Worm (Caenorhabditis elegans): Measurements from ENCODE around the gene F37C12.14.

DNA sequence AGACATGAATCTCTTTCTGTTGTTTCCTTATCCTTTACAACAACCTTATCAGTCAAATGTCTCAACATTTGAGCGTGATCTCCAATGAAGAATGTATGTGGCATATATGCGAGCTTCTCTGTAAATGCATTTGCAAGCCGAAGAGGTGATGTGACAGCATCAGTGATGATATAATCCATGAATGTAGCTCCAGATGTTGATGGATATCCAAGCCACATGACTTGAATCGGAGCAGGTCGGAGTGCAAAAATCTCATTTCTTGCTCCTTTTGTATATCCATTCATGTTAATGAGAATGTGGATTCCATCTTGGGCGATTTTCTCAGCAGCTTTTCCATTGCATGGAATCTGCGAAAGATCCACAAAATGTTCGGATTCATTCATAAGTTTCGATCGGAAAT lies 37.2 kb downstream of the F37C12.14 start:
- no peak for TF ChIP-seq ama-1 (optimal IDR thresholded peaks at IDR 0.05)
- TF ChIP-seq tra-4 (tag; optimal IDR thresholded peaks at IDR 0.05): no peak
- TF ChIP-seq B0310.2 (tag; optimal IDR thresholded peaks at IDR 0.05): no peak
- no peak for TF ChIP-seq hmg-4 (GFP tag; optimal IDR thresholded peaks at IDR 0.05)
- no peak for TF ChIP-seq aly-1 (tag; optimal IDR thresholded peaks at IDR 0.05)
- no peak for TF ChIP-seq pes-1 (GFP tag; IDR thresholded peaks at IDR 0.05)
- TF ChIP-seq flt-1 (GFP tag; IDR thresholded peaks at IDR 0.05): no peak
- no peak for TF ChIP-seq tbx-11 (GFP tag; IDR thresholded peaks at IDR 0.05)
- no peak for TF ChIP-seq ceh-36 (tag; optimal IDR thresholded peaks at IDR 0.05)
- no peak for TF ChIP-seq ets-7 (tag; optimal IDR thresholded peaks at IDR 0.05)
- no peak for TF ChIP-seq sea-1 (GFP tag; conservative IDR thresholded peaks at IDR 0.05)
- no peak for TF ChIP-seq hnd-1 (tag; optimal IDR thresholded peaks at IDR 0.05)
- TF ChIP-seq ceh-13 (GFP tag; optimal IDR thresholded peaks at IDR 0.05): no peak
- no peak for TF ChIP-seq F13C5.2 (tag; optimal IDR thresholded peaks at IDR 0.05)

All from whole organism, early embryonic.